Fruit fly (Drosophila melanogaster) whole organism, larva: ENCODE results near the gene CG14646.

ENCODE experiments used
- noc ChIP-seq: fragments of 200-800 bp; sonication (Bioruptor generic); optimal IDR thresholded peaks from 3 replicates; lab custom pipeline; 2019; ENCODE audit warnings: missing biosample characterization, mild to moderate bottlenecking, missing genetic modification characterization, moderate library complexity

CG14646 gene

dm6 chr3R:4397403-4398079 is 7.4 kb downstream of the CG14646 start, which contains the start of gene CG9855:
Gene CG9855, minus strand, starts transcription at chr3R:4397875.
- no peak for TF ChIP-seq noc

dm6 chr3R:4399810-4400496 is 9.8 kb downstream of the CG14646 start:
- no peak for TF ChIP-seq noc

dm6 chr3R:4400497-4400833 is 10.3 kb downstream of the CG14646 start, which contains the start of gene CG14647:
Gene CG14647, plus strand, starts transcription at chr3R:4400510.
- no peak for TF ChIP-seq noc

dm6 chr3R:4401977-4402589 is 11.9 kb downstream of the CG14646 start, which contains the start of gene CG9853:
Gene CG9853, minus strand, starts transcription at chr3R:4402027.
- TF ChIP-seq noc: no peak

- no peak for TF ChIP-seq noc
Measured at dm6 chr3R:4402884-4403705, 12.9 kb downstream of the CG14646 start, which contains the start of gene lost. Gene lost, plus strand, starts transcription at chr3R:4403076.

- TF ChIP-seq noc: peak; percentile 87
Measured at dm6 chr3R:4403706-4404392, 13.7 kb downstream of the CG14646 start.

- TF ChIP-seq noc: no peak
Measured at dm6 chr3R:4407325-4407724, 17.2 kb downstream of the CG14646 start.

- TF ChIP-seq noc: no peak
Measured at dm6 chr3R:4416138-4416537, 26.0 kb downstream of the CG14646 start, which contains the start of gene CG31528. Gene CG31528, plus strand, starts transcription at chr3R:4416438.

- TF ChIP-seq noc: no peak
Measured at dm6 chr3R:4419482-4419881, 29.3 kb downstream of the CG14646 start, which contains the start of gene CG32944. Gene CG32944, minus strand, starts transcription at chr3R:4419578.

- TF ChIP-seq noc: no peak
Measured at dm6 chr3R:4426730-4427129, 36.6 kb downstream of the CG14646 start, which contains the start of gene CG31525. Gene CG31525, plus strand, starts transcription at chr3R:4427030.

dm6 chr3R:4428585-4429464 is 38.7 kb downstream of the CG14646 start, which contains the start of gene srl:
Gene srl, minus strand, starts transcription at chr3R:4429335.
- TF ChIP-seq noc: no peak

- peak; percentile 64 for TF ChIP-seq noc
Measured at dm6 chr3R:4433441-4434077, 43.4 kb downstream of the CG14646 start, which contains the start of the genes eIF3a and CG1074. Gene eIF3a, minus strand, starts transcription at chr3R:4433895. Gene CG1074, plus strand, starts transcription at chr3R:4433965.

dm6 chr3R:4437113-4437512 is 46.9 kb downstream of the CG14646 start, which contains the start of the genes Lipt2 and CG14650:
Gene Lipt2, minus strand, starts transcription at chr3R:4437329.
Gene CG14650, plus strand, starts transcription at chr3R:4437387.
- no peak for TF ChIP-seq noc

- no peak for TF ChIP-seq noc
Measured at dm6 chr3R:4437817-4438216, 47.7 kb downstream of the CG14646 start.
